Worm (Caenorhabditis elegans) whole organism, L2 larva: ENCODE measurements around the gene Y38E10A.28.

Experiments
- ama-1 ChIP-seq: fragments of 150-350 bp; optimal IDR thresholded peaks from 2 replicates; lab custom pipeline; 2018; ENCODE audit warnings: inconsistent platforms
- elt-1 ChIP-seq: fragments of 150-350 bp; optimal IDR thresholded peaks from 2 replicates; lab custom pipeline; 2014; ENCODE audit warnings: missing biosample characterization, missing genetic modification characterization
- fos-1 ChIP-seq: fragments of 150-350 bp; optimal IDR thresholded peaks from 2 replicates; lab custom pipeline; 2014; ENCODE audit warnings: missing biosample characterization, missing genetic modification characterization
- lin-11 ChIP-seq: fragments of 150-350 bp; sonication (generic microtip); optimal IDR thresholded peaks from 2 replicates; lab custom pipeline; 2014; ENCODE audit warnings: missing biosample characterization, missing genetic modification characterization, inconsistent platforms, mixed read lengths
- mdl-1 ChIP-seq, 2 experiments: fragments of 150-350 bp in 1 of 2; sonication (generic microtip) in 1 of 2; optimal IDR thresholded peaks; 2 replicates each; lab custom pipeline; 2017; ENCODE audit warnings: missing biosample characterization in 2 of 2, missing genetic modification characterization in 2 of 2
- nhr-12 ChIP-seq: fragments of 150-350 bp; optimal IDR thresholded peaks from 2 replicates; lab custom pipeline; 2014; ENCODE audit warnings: missing biosample characterization, missing genetic modification characterization
- nhr-21 ChIP-seq: fragments of 150-350 bp; optimal IDR thresholded peaks from 2 replicates; lab custom pipeline; 2014; ENCODE audit warnings: missing biosample characterization, missing genetic modification characterization
- nhr-237 ChIP-seq: fragments of 150-350 bp; optimal IDR thresholded peaks from 2 replicates; lab custom pipeline; 2014; ENCODE audit warnings: missing biosample characterization, missing genetic modification characterization
- sem-4 ChIP-seq: fragments of 150-350 bp; optimal IDR thresholded peaks from 2 replicates; lab custom pipeline; 2014; ENCODE audit warnings: missing biosample characterization, missing genetic modification reagents, missing genetic modification characterization
- skn-1 ChIP-seq: sonication (generic microtip); optimal IDR thresholded peaks from 2 replicates; lab custom pipeline; 2017; ENCODE audit warnings: missing biosample characterization, missing genetic modification characterization
- unc-39 ChIP-seq: fragments of 150-350 bp; optimal IDR thresholded peaks from 2 replicates; lab custom pipeline; 2014; ENCODE audit warnings: missing biosample characterization, missing genetic modification characterization
- unc-62 ChIP-seq: fragments of 150-350 bp; optimal IDR thresholded peaks from 2 replicates; lab custom pipeline; 2014; ENCODE audit warnings: missing biosample characterization, missing genetic modification reagents, missing genetic modification characterization
- zag-1 ChIP-seq: fragments of 150-350 bp; optimal IDR thresholded peaks from 2 replicates; lab custom pipeline; 2014; ENCODE audit warnings: missing biosample characterization, missing genetic modification characterization
- ztf-11 ChIP-seq: sonication (generic microtip); optimal IDR thresholded peaks from 2 replicates; lab custom pipeline; 2017; ENCODE audit warnings: missing biosample characterization, missing genetic modification characterization

DNA sequence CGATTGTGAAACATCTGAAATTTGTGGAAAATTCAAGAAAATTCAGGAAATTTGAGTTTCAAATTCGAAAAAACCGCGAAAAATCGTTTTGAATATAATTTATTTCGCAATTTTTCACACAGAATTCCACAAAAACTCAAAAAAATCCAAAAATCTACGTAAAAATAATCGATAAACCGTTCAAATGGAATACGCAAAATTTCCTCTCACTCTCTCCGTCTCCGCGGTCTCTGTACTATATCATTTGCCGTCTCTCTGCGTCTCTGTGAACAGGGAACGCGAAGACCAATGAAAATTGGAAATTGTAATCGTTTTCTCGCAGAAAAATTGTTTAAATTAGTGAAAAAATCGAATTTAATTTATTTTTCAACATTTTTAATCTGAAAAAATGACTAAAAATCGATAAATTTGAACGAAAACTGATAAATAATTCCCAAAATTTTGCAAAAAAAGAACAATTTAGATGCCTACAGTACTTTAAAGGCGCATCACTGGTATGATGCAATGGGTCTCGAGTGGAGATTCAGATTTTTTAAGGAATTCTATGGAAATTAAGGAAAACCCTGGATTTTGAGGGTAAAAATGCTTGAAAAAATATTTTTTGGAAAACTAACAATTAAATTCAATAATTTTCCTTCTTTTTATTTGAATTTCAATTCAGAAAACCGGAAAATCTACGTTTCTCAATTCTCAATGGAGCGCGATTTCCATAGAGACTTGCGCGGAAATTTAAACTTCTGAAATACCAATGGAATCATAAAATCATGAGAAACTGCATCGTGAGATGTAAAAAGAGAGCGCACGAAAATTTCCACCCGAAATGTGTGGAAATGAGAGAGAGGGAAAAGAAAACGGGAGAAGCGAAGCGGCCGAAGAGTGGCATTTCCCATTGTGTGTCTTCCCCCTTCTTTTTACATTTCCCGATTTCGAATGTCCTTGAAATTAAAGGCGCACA, 25.5 kb upstream of the Y38E10A.28 start, which contains the start of the genes ceh-100 and lips-15:
- TF ChIP-seq elt-1 (tag; lab: Kevin White, UChicago) (no peak), zag-1 (tag; lab: Kevin White, UChicago) (no peak), sem-4 (no peak), nhr-237 (no peak), lin-11 (tag; lab: Kevin White, UChicago) (no peak), nhr-12 (tag; lab: Kevin White, UChicago) (no peak), skn-1 (tag; lab: Kevin White, UChicago) (no peak), ama-1 (no peak), ztf-11 (no peak), fos-1 (tag; lab: Kevin White, UChicago) (peak; percentile 14), unc-39 (tag; lab: Kevin White, UChicago) (no peak), nhr-21 (tag; lab: Kevin White, UChicago) (no peak), unc-62 (GFP tag; lab: Kevin White, UChicago) (no peak), mdl-1 (tag; optimal IDR thresholded peaks at IDR 0.05; lab: Kevin White, UChicago) (no peak)
